Worm (Caenorhabditis elegans) whole organism, midembryonic: ENCODE measurements around the gene ceh-32.

ENCODE experiments used
- T22C8.4 ChIP-seq: fragments of 200-800 bp; sonication (Bioruptor generic); IDR thresholded peaks from 2 replicates; pipeline ENCODE4 v1.3.6; 2022; ENCODE audit warnings: missing genetic modification characterization, missing compliant biosample characterization
- cog-1 ChIP-seq: sonication (generic microtip); optimal IDR thresholded peaks from 2 replicates; lab custom pipeline; 2016; ENCODE audit warnings: missing genetic modification characterization, missing compliant biosample characterization
- flt-1 ChIP-seq: fragments of 200-800 bp; sonication (Bioruptor generic); IDR thresholded peaks from 2 replicates; pipeline ENCODE4 v1.3.6; 2022; ENCODE audit warnings: missing genetic modification characterization, missing compliant biosample characterization
- klf-2 ChIP-seq: fragments of 200-800 bp; sonication (Bioruptor generic); conservative IDR thresholded peaks from 2 replicates; pipeline ENCODE4 v1.3.6; 2022; ENCODE audit warnings: missing genetic modification reagents, missing genetic modification characterization, missing compliant biosample characterization
- med-1 ChIP-seq: sonication (generic microtip); optimal IDR thresholded peaks from 2 replicates; lab custom pipeline; 2017; ENCODE audit warnings: missing genetic modification characterization, mild to moderate bottlenecking, missing compliant biosample characterization, antibody characterized with exemption, missing genetic modification reagents; ENCODE audit not compliant: insufficient read depth
- ref-1 ChIP-seq: fragments of 200-800 bp; sonication (Bioruptor generic); conservative IDR thresholded peaks from 2 replicates; pipeline ENCODE4 v1.3.6; 2022; ENCODE audit warnings: missing genetic modification reagents, missing genetic modification characterization, missing compliant biosample characterization
- tab-1 ChIP-seq: fragments of 200-800 bp; sonication (Bioruptor generic); IDR thresholded peaks from 2 replicates; pipeline ENCODE4 v1.3.6; 2022; ENCODE audit warnings: missing genetic modification characterization, missing compliant biosample characterization
- ztf-23 ChIP-seq: fragments of 200-800 bp; sonication (Bioruptor generic); IDR thresholded peaks from 2 replicates; pipeline ENCODE4 v1.3.6; 2022; ENCODE audit warnings: missing genetic modification reagents, missing genetic modification characterization, missing compliant biosample characterization
- ztf-29 ChIP-seq: fragments of 200-800 bp; sonication (Bioruptor generic); IDR thresholded peaks from 2 replicates; pipeline ENCODE4 v1.3.6; 2022; ENCODE audit warnings: missing genetic modification reagents, missing genetic modification characterization, missing compliant biosample characterization

DNA sequence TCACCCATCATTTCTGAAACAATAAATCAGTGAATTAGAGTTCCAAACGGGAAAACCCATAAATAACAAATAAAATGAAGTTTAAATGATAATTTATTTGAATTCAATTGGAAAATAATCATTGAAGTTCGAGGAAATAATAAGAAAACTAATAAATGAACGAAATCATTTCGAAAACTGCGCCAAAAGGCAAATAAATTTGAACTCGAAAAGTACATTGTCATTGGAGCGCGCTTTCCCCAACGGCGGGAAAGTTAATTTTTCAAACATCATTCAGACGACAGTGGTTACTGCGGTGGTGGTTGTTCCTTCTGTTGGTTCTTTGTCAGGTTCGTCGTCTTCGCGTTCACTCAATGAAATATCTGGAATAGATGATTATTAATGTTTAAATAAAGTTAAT is 28.3 kb upstream of the ceh-32 start, which contains the start of gene npp-22:
- no peak for TF ChIP-seq klf-2 (GFP tag; lab: Robert Waterston, UW)
- no peak for TF ChIP-seq flt-1 (GFP tag; lab: Robert Waterston, UW)
- TF ChIP-seq T22C8.4 (GFP tag; lab: Robert Waterston, UW), result no peak
- no peak for TF ChIP-seq ref-1 (GFP tag; lab: Robert Waterston, UW)
- no peak for TF ChIP-seq ztf-23 (GFP tag; lab: Robert Waterston, UW)
- no peak for TF ChIP-seq tab-1 (GFP tag; lab: Robert Waterston, UW)
- TF ChIP-seq med-1 (GFP tag; lab: Kevin White, UChicago), result no peak
- TF ChIP-seq ztf-29 (GFP tag; lab: Robert Waterston, UW), result no peak
- no peak for TF ChIP-seq cog-1 (tag; lab: Kevin White, UChicago)
